Fruit fly (Drosophila melanogaster) whole organism, embryonic: ENCODE results near the gene Chpf.

ENCODE experiments used
- B-H1 ChIP-seq: fragments of 200-800 bp; sonication (Bioruptor generic); IDR thresholded peaks from 3 replicates; pipeline ENCODE4 v1.3.6; 2022; ENCODE audit warnings: missing biosample characterization, missing genetic modification characterization
- CG10565 ChIP-seq: fragments of 200-800 bp; sonication (Bioruptor generic); optimal IDR thresholded peaks from 3 replicates; lab custom pipeline; 2016; ENCODE audit warnings: missing biosample characterization, mild to moderate bottlenecking, missing genetic modification characterization
- CG11085 ChIP-seq: fragments of 200-800 bp; sonication (Bioruptor generic); IDR thresholded peaks from 2 replicates; pipeline ENCODE4 v1.3.6; 2022; ENCODE audit warnings: missing biosample characterization, missing genetic modification characterization
- CG12104 ChIP-seq: fragments of 200-800 bp; sonication (Bioruptor generic); optimal IDR thresholded peaks from 3 replicates; lab custom pipeline; 2016; ENCODE audit warnings: missing biosample characterization, missing genetic modification characterization
- CG12219 ChIP-seq: fragments of 200-800 bp; sonication (Bioruptor generic); optimal IDR thresholded peaks from 3 replicates; lab custom pipeline; 2018; ENCODE audit warnings: missing biosample characterization, mild to moderate bottlenecking, missing genetic modification characterization
- CG13296 ChIP-seq: fragments of 200-800 bp; sonication (Bioruptor generic); optimal IDR thresholded peaks from 3 replicates; lab custom pipeline; 2018; ENCODE audit warnings: missing biosample characterization, mild to moderate bottlenecking, missing genetic modification characterization
- CG15479 ChIP-seq: fragments of 200-800 bp; sonication (Bioruptor generic); optimal IDR thresholded peaks from 3 replicates; lab custom pipeline; 2019; ENCODE audit warnings: missing biosample characterization, mild to moderate bottlenecking, missing genetic modification characterization, moderate library complexity
- CG16813 ChIP-seq: fragments of 200-800 bp; sonication (Bioruptor generic); IDR thresholded peaks from 3 replicates; pipeline ENCODE4 v1.3.6; 2022; ENCODE audit warnings: missing biosample characterization, missing genetic modification characterization; ENCODE audit not compliant: partially characterized antibody
- CG17359 ChIP-seq: fragments of 200-800 bp; sonication (Bioruptor generic); optimal IDR thresholded peaks from 3 replicates; lab custom pipeline; 2018; ENCODE audit warnings: missing biosample characterization, mild to moderate bottlenecking, missing genetic modification characterization, moderate library complexity
- CG17568 ChIP-seq: fragments of 200-800 bp; sonication (Bioruptor generic); optimal IDR thresholded peaks from 2 replicates; lab custom pipeline; 2018; ENCODE audit warnings: missing biosample characterization, mild to moderate bottlenecking, missing genetic modification characterization, moderate library complexity
- CG2712 ChIP-seq: fragments of 200-800 bp; optimal IDR thresholded peaks from 3 replicates; lab custom pipeline; 2019; ENCODE audit warnings: missing biosample characterization, mild to moderate bottlenecking, missing genetic modification characterization, moderate library complexity
- CG30403 ChIP-seq: fragments of 200-800 bp; sonication (Bioruptor generic); optimal IDR thresholded peaks from 3 replicates; lab custom pipeline; 2016; ENCODE audit warnings: missing biosample characterization, missing genetic modification characterization
- CG3847 ChIP-seq: fragments of 200-800 bp; sonication (Bioruptor generic); IDR thresholded peaks from 2 replicates; pipeline ENCODE4 v1.3.6; 2022; ENCODE audit warnings: missing biosample characterization, missing genetic modification characterization
- CG4854 ChIP-seq: fragments of 200-800 bp; sonication (Bioruptor generic); optimal IDR thresholded peaks from 2 replicates; lab custom pipeline; 2016; ENCODE audit warnings: missing biosample characterization, missing genetic modification characterization, inconsistent platforms
- CG5953 ChIP-seq: fragments of 200-800 bp; sonication (Bioruptor generic); IDR thresholded peaks from 2 replicates; pipeline ENCODE4 v1.3.6; 2022; ENCODE audit warnings: missing biosample characterization, missing genetic modification characterization
- CG6791 ChIP-seq: fragments of 200-800 bp; sonication (Bioruptor generic); IDR thresholded peaks from 3 replicates; pipeline ENCODE4 v1.3.6; 2022; ENCODE audit warnings: missing biosample characterization, missing genetic modification characterization; ENCODE audit not compliant: partially characterized antibody
- CG6813 ChIP-seq: fragments of 200-800 bp; sonication (Bioruptor generic); optimal IDR thresholded peaks from 2 replicates; lab custom pipeline; 2017; ENCODE audit warnings: missing biosample characterization, missing genetic modification characterization, mild to moderate bottlenecking, moderate library complexity, missing genetic modification reagents
- CG9437 ChIP-seq: fragments of 200-800 bp; sonication (Bioruptor generic); optimal IDR thresholded peaks from 2 replicates; lab custom pipeline; 2018; ENCODE audit warnings: missing biosample characterization, mild to moderate bottlenecking, missing genetic modification characterization
- CG9727 ChIP-seq: fragments of 200-800 bp; sonication (Bioruptor generic); optimal IDR thresholded peaks from 3 replicates; lab custom pipeline; 2017; ENCODE audit warnings: missing biosample characterization, mild to moderate bottlenecking, missing genetic modification characterization
- Eip74EF ChIP-seq, 2 experiments: fragments of 200-800 bp in 1 of 2; fragments of >200 bp in 1 of 2; sonication (Bioruptor generic) in 1 of 2; optimal IDR thresholded peaks; 2 replicates each; lab custom pipeline; 2017 to 2019; ENCODE audit warnings: missing biosample characterization in 2 of 2, missing genetic modification characterization in 2 of 2, mild to moderate bottlenecking in 1 of 2, moderate library complexity in 1 of 2
- H2.0 ChIP-seq: fragments of 200-800 bp; sonication (Bioruptor generic); IDR thresholded peaks from 2 replicates; pipeline ENCODE4 v1.3.6; 2022; ENCODE audit warnings: missing biosample characterization, missing genetic modification characterization
- HLH54F ChIP-seq: fragments of 200-800 bp; sonication (Bioruptor generic); optimal IDR thresholded peaks from 3 replicates; lab custom pipeline; 2016; ENCODE audit warnings: missing biosample characterization, missing genetic modification characterization
- Mad ChIP-seq: fragments of 200-800 bp; sonication (Bioruptor generic); optimal IDR thresholded peaks from 2 replicates; lab custom pipeline; 2016; ENCODE audit warnings: missing biosample characterization, missing genetic modification characterization
- Mrtf ChIP-seq: fragments of 200-800 bp; sonication (Bioruptor generic); IDR thresholded peaks from 3 replicates; pipeline ENCODE4 v1.3.6; 2022; ENCODE audit warnings: missing biosample characterization, missing genetic modification characterization
- Six4 ChIP-seq: fragments of 200-800 bp; sonication (Bioruptor generic); optimal IDR thresholded peaks from 2 replicates; lab custom pipeline; 2016; ENCODE audit warnings: missing biosample characterization, missing genetic modification characterization
- Ssrp ChIP-seq: fragments of 200-800 bp; sonication (Bioruptor generic); optimal IDR thresholded peaks from 2 replicates; lab custom pipeline; 2018; ENCODE audit warnings: missing biosample characterization, mild to moderate bottlenecking, missing genetic modification characterization, moderate library complexity
- Taf1 ChIP-seq: fragments of 200-800 bp; sonication (Bioruptor generic); IDR thresholded peaks from 2 replicates; pipeline ENCODE4 v1.3.6; 2022; ENCODE audit warnings: missing biosample characterization, missing genetic modification characterization
- YL-1 ChIP-seq: fragments of 200-800 bp; sonication (Bioruptor generic); optimal IDR thresholded peaks from 3 replicates; lab custom pipeline; 2017; ENCODE audit warnings: missing biosample characterization, mild to moderate bottlenecking, missing genetic modification characterization
- ab ChIP-seq: fragments of 200-800 bp; sonication (Bioruptor generic); optimal IDR thresholded peaks from 2 replicates; lab custom pipeline; 2016; ENCODE audit warnings: missing biosample characterization, missing genetic modification characterization
- ara ChIP-seq: fragments of 200-800 bp; sonication (Bioruptor generic); IDR thresholded peaks from 2 replicates; pipeline ENCODE4 v1.3.6; 2022; ENCODE audit warnings: missing biosample characterization, missing genetic modification characterization
- danr ChIP-seq: fragments of 200-800 bp; sonication (Bioruptor generic); IDR thresholded peaks from 2 replicates; pipeline ENCODE4 v1.3.6; 2022; ENCODE audit warnings: missing biosample characterization, missing genetic modification characterization
- dm ChIP-seq: fragments of 200-800 bp; sonication (Bioruptor generic); optimal IDR thresholded peaks from 3 replicates; lab custom pipeline; 2016; ENCODE audit warnings: missing biosample characterization, missing genetic modification characterization
- en ChIP-seq: fragments of 200-800 bp; sonication (Bioruptor generic); optimal IDR thresholded peaks from 2 replicates; lab custom pipeline; 2016; ENCODE audit warnings: missing biosample characterization, missing genetic modification characterization
- exex ChIP-seq: fragments of 200-800 bp; sonication (Bioruptor generic); optimal IDR thresholded peaks from 4 replicates; lab custom pipeline; 2018; ENCODE audit warnings: missing biosample characterization, mild to moderate bottlenecking, missing genetic modification characterization, moderate library complexity
- gsb-n ChIP-seq: fragments of 200-800 bp; sonication (Bioruptor generic); optimal IDR thresholded peaks from 3 replicates; lab custom pipeline; 2018; ENCODE audit warnings: missing biosample characterization, mild to moderate bottlenecking, missing genetic modification characterization
- her ChIP-seq: fragments of 200-800 bp; sonication (Bioruptor generic); optimal IDR thresholded peaks from 2 replicates; lab custom pipeline; 2016; ENCODE audit warnings: missing biosample characterization, missing genetic modification characterization
- jigr1 ChIP-seq: fragments of 200-800 bp; sonication (Bioruptor generic); IDR thresholded peaks from 3 replicates; pipeline ENCODE4 v1.3.6; 2022; ENCODE audit warnings: missing biosample characterization, missing genetic modification characterization
- lab ChIP-seq: fragments of 200-800 bp; sonication (Bioruptor generic); optimal IDR thresholded peaks from 3 replicates; lab custom pipeline; 2017; ENCODE audit warnings: missing biosample characterization, missing genetic modification characterization, mild to moderate bottlenecking, moderate library complexity, missing genetic modification reagents
- mam ChIP-seq: fragments of 200-800 bp; sonication (Bioruptor generic); optimal IDR thresholded peaks from 3 replicates; lab custom pipeline; 2016; ENCODE audit warnings: missing biosample characterization, missing genetic modification characterization
- nau ChIP-seq: fragments of 200-800 bp; sonication (Bioruptor generic); optimal IDR thresholded peaks from 3 replicates; lab custom pipeline; 2017; ENCODE audit warnings: missing biosample characterization, mild to moderate bottlenecking, missing genetic modification characterization, missing genetic modification reagents
- oc ChIP-seq: fragments of 200-800 bp; sonication (Bioruptor generic); optimal IDR thresholded peaks from 2 replicates; lab custom pipeline; 2018; ENCODE audit warnings: missing biosample characterization, mild to moderate bottlenecking, missing genetic modification characterization, moderate library complexity
- onecut ChIP-seq: fragments of 200-800 bp; sonication (Bioruptor generic); IDR thresholded peaks from 2 replicates; pipeline ENCODE4 v1.3.6; 2022; ENCODE audit warnings: missing biosample characterization, missing genetic modification characterization
- org-1 ChIP-seq: fragments of 200-800 bp; sonication (Bioruptor generic); optimal IDR thresholded peaks from 2 replicates; lab custom pipeline; 2017; ENCODE audit warnings: missing biosample characterization, missing genetic modification characterization
- pho ChIP-seq: fragments of 200-800 bp; sonication (Bioruptor generic); optimal IDR thresholded peaks from 2 replicates; lab custom pipeline; 2016; ENCODE audit warnings: missing biosample characterization, missing genetic modification characterization
- pnt ChIP-seq: fragments of 200-800 bp; sonication (Bioruptor generic); optimal IDR thresholded peaks from 3 replicates; lab custom pipeline; 2016; ENCODE audit warnings: missing biosample characterization, missing genetic modification characterization
- sim ChIP-seq: fragments of 200-800 bp; sonication (Bioruptor generic); IDR thresholded peaks from 2 replicates; pipeline ENCODE4 v1.3.6; 2022; ENCODE audit warnings: missing biosample characterization, missing genetic modification characterization
- sqz ChIP-seq: fragments of 200-800 bp; sonication (Bioruptor generic); optimal IDR thresholded peaks from 3 replicates; lab custom pipeline; 2018; ENCODE audit warnings: missing biosample characterization, mild to moderate bottlenecking, missing genetic modification characterization
- stc ChIP-seq: fragments of 200-800 bp; sonication (Bioruptor generic); IDR thresholded peaks from 2 replicates; pipeline ENCODE4 v1.3.6; 2022; ENCODE audit warnings: missing biosample characterization, missing genetic modification characterization
- stwl ChIP-seq: fragments of 200-800 bp; sonication (Bioruptor generic); optimal IDR thresholded peaks from 3 replicates; lab custom pipeline; 2018; ENCODE audit warnings: missing biosample characterization, mild to moderate bottlenecking, missing genetic modification characterization, moderate library complexity
- wdn ChIP-seq: fragments of 200-800 bp; sonication (Bioruptor generic); IDR thresholded peaks from 2 replicates; pipeline ENCODE4 v1.3.6; 2022; ENCODE audit warnings: missing biosample characterization, missing genetic modification characterization

Chpf gene

dm6 chrX:13094085-13094764, 18.0 kb downstream of the Chpf start, which contains the start of gene CG2200 (continued):
- peak; percentile 28 for TF ChIP-seq HLH54F (GFP tag; lab: Kevin White, UChicago)
- no peak for TF ChIP-seq en (GFP tag; lab: Kevin White, UChicago)
- TF ChIP-seq jigr1 (GFP tag; lab: Robert Waterston, UW) = no peak
- no peak for TF ChIP-seq gsb-n (tag; lab: Kevin White, UChicago)
- peak; percentile 9 for TF ChIP-seq CG4854 (GFP tag; lab: Kevin White, UChicago)
- no peak for TF ChIP-seq CG5953 (GFP tag; lab: Robert Waterston, UW)
- TF ChIP-seq H2.0 = no peak
- TF ChIP-seq oc (tag; lab: Kevin White, UChicago) = no peak
- peak; percentile 24; the same call in 1 of the 3 replicates for TF ChIP-seq B-H1 (GFP tag; lab: Robert Waterston, UW)
- peak; percentile 9 for TF ChIP-seq CG9727 (GFP tag; lab: Kevin White, UChicago)
- no peak for TF ChIP-seq CG10565 (GFP tag; lab: Kevin White, UChicago)
- TF ChIP-seq YL-1 (GFP tag; lab: Kevin White, UChicago) = peak; percentile 0
- no peak for TF ChIP-seq sim
- TF ChIP-seq onecut = no peak
- no peak for TF ChIP-seq pho (GFP tag; lab: Kevin White, UChicago)
- no peak for TF ChIP-seq Ssrp (tag; lab: Kevin White, UChicago)
- TF ChIP-seq sqz (GFP tag; lab: Kevin White, UChicago) = no peak
- peak; percentile 50 for TF ChIP-seq CG9437 (GFP tag; lab: Kevin White, UChicago)
- TF ChIP-seq exex (tag; lab: Kevin White, UChicago) = peak; percentile 42
- TF ChIP-seq lab (GFP tag; lab: Kevin White, UChicago) = peak; percentile 68
- TF ChIP-seq stwl (tag; lab: Kevin White, UChicago) = peak; percentile 87
- TF ChIP-seq danr = no peak
- no peak for TF ChIP-seq CG12219 (GFP tag; lab: Kevin White, UChicago)
- no peak for TF ChIP-seq org-1
- no peak for TF ChIP-seq CG17568
- TF ChIP-seq CG30403 (GFP tag; lab: Kevin White, UChicago) = peak; percentile 43
- TF ChIP-seq Mad (GFP tag; lab: Kevin White, UChicago) = no peak
- no peak for TF ChIP-seq Taf1
- TF ChIP-seq mam (GFP tag; lab: Kevin White, UChicago) = peak; percentile 34
- no peak for TF ChIP-seq ab
- TF ChIP-seq CG2712 (tag; lab: Kevin White, UChicago) = peak; percentile 38
- no peak for TF ChIP-seq CG6813 (GFP tag; lab: Kevin White, UChicago)
- no peak for TF ChIP-seq Mrtf (GFP tag; lab: Robert Waterston, UW)
- TF ChIP-seq nau (GFP tag; lab: Kevin White, UChicago) = no peak
- TF ChIP-seq CG11085 (GFP tag; lab: Robert Waterston, UW) = no peak
- TF ChIP-seq CG15479 = no peak
- peak; percentile 86 for TF ChIP-seq CG6791 (GFP tag; lab: Robert Waterston, UW)
- TF ChIP-seq pnt = no peak
- TF ChIP-seq ara (GFP tag; lab: Robert Waterston, UW) = 0 out of 2 replicates have a peak, but pooled peaks have one; percentile 44
- peak; percentile 83 for TF ChIP-seq CG16813 (GFP tag; lab: Robert Waterston, UW)
- no peak for TF ChIP-seq dm (GFP tag; lab: Kevin White, UChicago)
- TF ChIP-seq Eip74EF (GFP tag; optimal IDR thresholded peaks at IDR 0.05; lab: Kevin White, UChicago) = no peak
- TF ChIP-seq wdn (GFP tag; lab: Robert Waterston, UW) = no peak
- TF ChIP-seq CG17359 (tag; lab: Kevin White, UChicago) = peak; percentile 23
- no peak for TF ChIP-seq stc (GFP tag; lab: Robert Waterston, UW)
- peak; percentile 0 for TF ChIP-seq her (GFP tag; lab: Kevin White, UChicago)
- TF ChIP-seq CG12104 (GFP tag; lab: Kevin White, UChicago) = no peak
- TF ChIP-seq Six4 (GFP tag; lab: Kevin White, UChicago) = peak; percentile 31
- no peak for TF ChIP-seq CG13296 (GFP tag; lab: Kevin White, UChicago)
- peak; percentile 51 for TF ChIP-seq CG3847 (GFP tag; lab: Robert Waterston, UW)
